Fruit fly (Drosophila melanogaster) Kc167 (cell line): ENCODE data around the gene Mo25.
"Not testable (repeated sequence)": the region's sequence is repeated elsewhere in the genome, so short reads cannot be mapped to it uniquely, and the experiment has no call there.

Experiments used
- Myc ChIP-seq: fragments of >200 bp; optimal IDR thresholded peaks from 2 replicates; lab custom pipeline; 2017; ENCODE audit warnings: missing external identifiers
- Sin3A ChIP-seq: fragments of >200 bp; optimal IDR thresholded peaks from 2 replicates; lab custom pipeline; 2018; ENCODE audit warnings: missing external identifiers
- h ChIP-seq: fragments of >200 bp; optimal IDR thresholded peaks from 3 replicates; lab custom pipeline; 2018; ENCODE audit warnings: missing external identifiers
- insv ChIP-seq: fragments of >200 bp; optimal IDR thresholded peaks from 3 replicates; lab custom pipeline; 2018; ENCODE audit warnings: missing external identifiers
- psq ChIP-seq: fragments of >200 bp; optimal IDR thresholded peaks from 2 replicates; lab custom pipeline; 2017; ENCODE audit warnings: missing external identifiers
- ttk ChIP-seq: sonication (Bioruptor generic); optimal IDR thresholded peaks from 2 replicates; lab custom pipeline; 2017; ENCODE audit warnings: missing external identifiers

Gene Mo25

DNA sequence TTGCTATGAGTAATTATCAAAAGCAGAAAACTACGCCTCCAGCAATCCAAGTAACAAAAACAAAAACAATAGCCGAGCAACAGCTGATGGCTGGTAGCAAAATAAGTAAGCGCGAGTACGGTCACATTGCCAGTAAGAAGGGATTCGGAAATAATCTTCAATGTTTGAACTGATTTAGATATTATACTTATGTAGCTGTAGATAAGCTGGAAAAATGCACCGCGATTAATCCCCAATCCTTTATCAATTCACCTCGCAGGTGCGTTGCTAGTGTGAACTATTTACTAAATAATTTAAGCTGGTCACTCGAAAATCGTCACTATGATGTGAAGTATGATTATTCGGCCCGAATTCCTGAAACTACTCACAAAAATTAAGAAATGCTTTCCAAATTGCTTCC, 28.3 kb downstream of the Mo25 start, which contains the start of the genes Syx8 and CG32163:
TSS of gene Syx8 (minus strand) at position 69 of the 400 bp plus-strand sequence.
TSS of gene CG32163 (plus strand) at position 169 of the 400 bp plus-strand sequence.
- TF ChIP-seq h (lab: Kevin White, UChicago) (no peak), Myc (lab: Kevin White, UChicago) (no peak), ttk (lab: Kevin White, UChicago) (no peak), Sin3A (no peak), psq (lab: Kevin White, UChicago) (no peak), insv (no peak)

- TF ChIP-seq psq (lab: Kevin White, UChicago): no peak
- no peak for TF ChIP-seq ttk (lab: Kevin White, UChicago)
- no peak for TF ChIP-seq Sin3A
Observed at dm6 chr3L:16584074-16584578, 31.1 kb downstream of the Mo25 start, which contains the start of gene UQCR-C2. Gene UQCR-C2 (plus strand): TSS chr3L:16584124.

DNA sequence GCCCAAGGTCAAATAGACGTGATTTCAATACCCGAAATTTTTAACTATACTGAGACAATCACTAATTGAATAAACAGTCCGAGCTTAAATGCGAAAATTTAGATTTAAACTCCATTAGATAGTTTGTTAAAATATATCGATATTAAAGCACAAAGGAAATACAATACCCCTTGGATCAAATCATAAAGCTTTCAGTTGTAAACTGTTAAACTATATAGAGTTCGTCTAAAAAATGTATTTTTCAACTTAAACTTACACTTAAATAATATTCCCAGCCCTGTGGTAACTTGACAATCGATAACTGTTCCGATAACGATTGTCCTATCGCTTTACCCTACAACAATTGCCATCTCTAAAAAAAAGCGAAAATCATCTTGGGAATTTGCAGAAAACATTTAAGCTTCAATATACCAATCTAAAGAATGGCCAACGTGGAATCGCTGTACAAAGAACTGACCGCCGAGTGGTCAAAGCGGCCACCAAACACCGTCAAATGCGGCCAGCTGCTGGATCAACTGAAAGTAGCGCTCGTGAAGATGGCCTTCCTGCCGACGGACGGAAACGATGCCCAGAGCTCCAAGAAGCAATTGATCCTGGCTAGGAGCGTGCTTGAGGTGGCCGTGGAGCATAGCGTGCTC, 32.5 kb downstream of the Mo25 start, which contains the start of gene Rpn12:
TSS of gene Rpn12 (plus strand) at position 351 of the 638 bp plus-strand sequence.
- TF ChIP-seq insv (no peak), Myc (lab: Kevin White, UChicago) (no peak), h (lab: Kevin White, UChicago) (no peak), psq (lab: Kevin White, UChicago) (no peak), Sin3A (no peak), ttk (lab: Kevin White, UChicago) (no peak)

- TF ChIP-seq psq (lab: Kevin White, UChicago): no peak
- TF ChIP-seq Myc (lab: Kevin White, UChicago): no peak
- TF ChIP-seq Sin3A: no peak
- TF ChIP-seq insv: no peak
- no peak for TF ChIP-seq ttk (lab: Kevin White, UChicago)
- no peak for TF ChIP-seq h (lab: Kevin White, UChicago)
Observed at dm6 chr3L:16581201-16581705, 34.0 kb downstream of the Mo25 start, which contains the start of gene Smn. Gene Smn (minus strand): TSS chr3L:16581547.

DNA sequence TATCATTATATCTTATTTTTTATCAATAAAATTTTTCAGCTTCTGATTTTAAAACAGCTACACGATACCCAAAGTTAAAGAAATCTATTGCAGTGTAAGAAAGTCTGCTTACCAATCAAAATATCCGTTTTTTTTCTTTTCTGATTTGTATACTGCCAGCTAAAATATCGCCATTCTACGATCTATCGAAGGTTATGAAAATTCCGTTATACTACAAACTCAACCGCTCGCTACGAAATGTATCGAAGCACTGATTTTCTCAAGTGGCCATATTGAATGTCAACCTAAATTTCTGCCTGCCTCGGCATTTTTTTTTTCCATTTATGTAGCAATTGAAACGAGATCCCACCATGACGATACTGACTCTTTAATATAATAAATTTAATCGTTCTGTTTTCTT, 35.2 kb downstream of the Mo25 start, which contains the start of gene nxf2:
TSS of gene nxf2 (minus strand) at position 258 of the 400 bp plus-strand sequence.
- TF ChIP-seq insv: no peak
- no peak for TF ChIP-seq ttk (lab: Kevin White, UChicago)
- no peak for TF ChIP-seq h (lab: Kevin White, UChicago)
- TF ChIP-seq Sin3A: no peak
- no peak for TF ChIP-seq Myc (lab: Kevin White, UChicago)

dm6 chr3L:16574307-16574946, 40.8 kb downstream of the Mo25 start, which contains the start of gene mbf1:
Gene mbf1 (plus strand): TSS chr3L:16574436.
- no peak for TF ChIP-seq psq (lab: Kevin White, UChicago)
- TF ChIP-seq Sin3A: no peak
- no peak for TF ChIP-seq Myc (lab: Kevin White, UChicago)
- no peak for TF ChIP-seq h (lab: Kevin White, UChicago)
- no peak for TF ChIP-seq insv

DNA sequence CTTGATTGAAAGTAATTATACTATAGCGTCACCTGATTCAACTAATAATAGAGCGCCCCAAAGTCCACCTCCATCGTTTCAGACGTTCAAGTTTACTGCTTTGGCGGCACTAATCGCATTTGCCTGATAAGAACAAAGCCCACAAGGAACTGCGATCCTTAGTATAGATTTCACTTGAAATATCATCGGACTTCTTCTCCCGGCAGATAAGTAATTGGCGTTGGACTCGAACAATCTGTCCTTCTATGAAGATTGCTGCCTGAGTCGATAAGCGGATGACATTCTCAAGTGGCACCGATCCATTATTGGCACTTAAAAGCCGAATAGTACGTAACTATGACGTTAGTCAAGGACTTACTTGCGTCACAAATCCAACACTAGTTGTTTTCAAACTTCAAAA, 42.0 kb downstream of the Mo25 start, which contains the start of gene Mipp1:
TSS of gene Mipp1 (minus strand) at position 101 of the 400 bp plus-strand sequence.
- not testable (repeated sequence) for TF ChIP-seq Myc (lab: Kevin White, UChicago); h (lab: Kevin White, UChicago); insv

DNA sequence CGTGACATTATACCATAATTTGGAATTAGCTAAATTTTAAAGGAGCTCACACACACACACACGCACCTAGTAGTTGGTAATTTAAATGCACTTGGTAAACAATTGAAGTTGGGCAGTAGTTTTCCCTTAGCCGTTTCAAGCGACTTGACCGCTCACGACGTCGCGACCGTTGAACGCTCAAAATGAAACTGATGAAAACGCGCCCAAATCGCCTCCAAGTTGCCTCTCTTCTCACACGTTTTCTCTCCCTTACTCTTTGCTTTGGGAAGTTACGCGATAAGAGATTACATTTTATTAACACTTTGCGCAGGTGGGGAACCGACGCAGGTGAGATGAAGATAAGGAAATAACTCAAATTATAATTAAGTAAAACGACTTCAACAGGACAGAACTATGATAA, 43.1 kb downstream of the Mo25 start:
- TF ChIP-seq Myc (lab: Kevin White, UChicago) (no peak), psq (lab: Kevin White, UChicago) (no peak), h (lab: Kevin White, UChicago) (no peak)

DNA sequence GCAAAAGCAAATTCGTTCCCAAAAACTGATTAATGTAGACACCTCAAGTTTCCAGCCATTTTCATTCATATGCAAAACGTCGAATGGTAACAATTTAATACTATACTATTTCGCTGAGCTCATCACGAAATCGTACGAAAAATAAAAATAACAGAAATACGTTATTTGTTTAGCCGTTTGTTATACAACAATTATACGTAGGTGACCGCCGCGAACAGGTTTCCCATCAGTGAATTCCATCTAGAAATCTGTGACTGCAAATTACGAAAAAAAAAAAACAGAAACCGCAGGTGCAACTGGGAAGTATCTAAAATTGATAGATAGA, 43.6 kb downstream of the Mo25 start:
- TF ChIP-seq ttk (lab: Kevin White, UChicago): no peak

- TF ChIP-seq Myc (lab: Kevin White, UChicago) (no peak), ttk (lab: Kevin White, UChicago) (no peak), h (lab: Kevin White, UChicago) (no peak), Sin3A (no peak), psq (lab: Kevin White, UChicago) (no peak), insv (no peak)
Observed at dm6 chr3L:16571014-16571738, 44.1 kb downstream of the Mo25 start.

dm6 chr3L:16569456-16569855, 45.8 kb downstream of the Mo25 start:
- no peak for TF ChIP-seq Sin3A
- no peak for TF ChIP-seq ttk (lab: Kevin White, UChicago)
- TF ChIP-seq h (lab: Kevin White, UChicago): no peak

dm6 chr3L:16567495-16567894, 47.8 kb downstream of the Mo25 start:
- no peak for TF ChIP-seq Sin3A
- no peak for TF ChIP-seq h (lab: Kevin White, UChicago)
